Worm (Caenorhabditis elegans) whole organism, L1 larva: Measurements from ENCODE around the gene ptr-1.
A peak's percentile ranks its signal among the peaks of the same experiment; 100 is the strongest.

ENCODE experiments used
- aha-1 ChIP-seq: fragments of 150-350 bp; optimal IDR thresholded peaks from 2 replicates; lab custom pipeline; 2014; ENCODE audit warnings: missing biosample characterization, missing genetic modification characterization
- alr-1 ChIP-seq: fragments of 200-800 bp; sonication (Bioruptor generic); optimal IDR thresholded peaks from 2 replicates; lab custom pipeline; 2018; ENCODE audit warnings: borderline replicate concordance, mild to moderate bottlenecking, missing genetic modification characterization, missing compliant biosample characterization
- ceh-63 ChIP-seq: fragments of 200-800 bp; sonication (Bioruptor generic); optimal IDR thresholded peaks from 2 replicates; lab custom pipeline; 2018; ENCODE audit warnings: mild to moderate bottlenecking, missing genetic modification characterization, missing compliant biosample characterization
- ceh-88 ChIP-seq: fragments of 200-800 bp; sonication (Bioruptor generic); IDR thresholded peaks from 2 replicates; pipeline ENCODE4 v1.3.6; 2022; ENCODE audit warnings: missing genetic modification characterization, missing compliant biosample characterization
- ces-1 ChIP-seq: fragments of 150-350 bp; optimal IDR thresholded peaks from 2 replicates; lab custom pipeline; 2014; ENCODE audit warnings: missing biosample characterization, missing genetic modification reagents, missing genetic modification characterization
- dsc-1 ChIP-seq: sonication (generic microtip); optimal IDR thresholded peaks from 2 replicates; lab custom pipeline; 2016; ENCODE audit warnings: mild to moderate bottlenecking, missing genetic modification characterization, missing compliant biosample characterization
- efl-1 ChIP-seq, 4 experiments: fragments of 150-350 bp; optimal IDR thresholded peaks in 3 of 4; peaks in 1 of 4; 1 replicate in 1 of 4; 2 replicates in 3 of 4; lab custom pipeline; 2014; ENCODE audit warnings: missing biosample characterization in 2 of 4, missing genetic modification characterization in 2 of 4, missing genetic modification reagents in 2 of 4
- ets-5 ChIP-seq: fragments of 200-800 bp; sonication (Bioruptor generic); IDR thresholded peaks from 2 replicates; pipeline ENCODE4 v1.3.6; 2022; ENCODE audit warnings: missing genetic modification characterization, missing compliant biosample characterization
- fkh-10 ChIP-seq: sonication (generic microtip); optimal IDR thresholded peaks from 2 replicates; lab custom pipeline; 2017; ENCODE audit warnings: missing biosample characterization, missing genetic modification reagents, missing genetic modification characterization
- fkh-4 ChIP-seq: sonication (generic microtip); optimal IDR thresholded peaks from 2 replicates; lab custom pipeline; 2016; ENCODE audit warnings: missing compliant biosample characterization, missing genetic modification characterization, borderline replicate concordance
- fkh-8 ChIP-seq: sonication (generic microtip); optimal IDR thresholded peaks from 2 replicates; lab custom pipeline; 2016; ENCODE audit warnings: mild to moderate bottlenecking, missing genetic modification characterization, missing compliant biosample characterization
- fos-1 ChIP-seq: fragments of 150-350 bp; optimal IDR thresholded peaks from 2 replicates; lab custom pipeline; 2014; ENCODE audit warnings: missing biosample characterization, missing genetic modification characterization
- hlh-4 ChIP-seq: sonication (generic microtip); optimal IDR thresholded peaks from 2 replicates; lab custom pipeline; 2016; ENCODE audit warnings: mild to moderate bottlenecking, missing genetic modification characterization, missing compliant biosample characterization
- hpl-2 ChIP-seq: fragments of 150-350 bp; optimal IDR thresholded peaks from 2 replicates; lab custom pipeline; 2014; ENCODE audit warnings: missing biosample characterization, missing genetic modification reagents, missing genetic modification characterization
- isw-1 ChIP-seq: fragments of 200-800 bp; sonication (Bioruptor generic); IDR thresholded peaks from 2 replicates; pipeline ENCODE4 v1.3.6; 2022; ENCODE audit warnings: missing genetic modification characterization, missing compliant biosample characterization
- jun-1 ChIP-seq: fragments of 150-350 bp; optimal IDR thresholded peaks from 2 replicates; lab custom pipeline; 2014; ENCODE audit warnings: missing biosample characterization, missing genetic modification reagents, missing genetic modification characterization
- lin-14 ChIP-seq: fragments of 200-800 bp; sonication (Bioruptor generic); optimal IDR thresholded peaks from 2 replicates; lab custom pipeline; 2018; ENCODE audit warnings: mild to moderate bottlenecking, missing genetic modification characterization, moderate library complexity, missing compliant biosample characterization
- lin-15B ChIP-seq: fragments of 150-350 bp; sonication (generic microtip); optimal IDR thresholded peaks from 3 replicates; lab custom pipeline; 2014; ENCODE audit warnings: missing biosample characterization, missing genetic modification characterization
- lin-39 ChIP-seq: fragments of 150-350 bp; optimal IDR thresholded peaks from 2 replicates; lab custom pipeline; 2014; ENCODE audit warnings: missing biosample characterization, missing genetic modification reagents, missing genetic modification characterization
- mab-9 ChIP-seq: fragments of 200-800 bp; sonication (Bioruptor generic); IDR thresholded peaks from 2 replicates; pipeline ENCODE4 v1.3.6; 2022; ENCODE audit warnings: missing genetic modification reagents, missing genetic modification characterization, missing compliant biosample characterization
- mdl-1 ChIP-seq, 2 experiments: fragments of 150-350 bp; optimal IDR thresholded peaks; 2 replicates each; lab custom pipeline; 2014 to 2017; ENCODE audit warnings: missing biosample characterization in 2 of 2, missing genetic modification characterization in 2 of 2, inconsistent platforms in 1 of 2
- mef-2 ChIP-seq: fragments of 150-350 bp; optimal IDR thresholded peaks from 2 replicates; lab custom pipeline; 2014; ENCODE audit warnings: missing biosample characterization, missing genetic modification characterization
- nhr-11 ChIP-seq: fragments of 150-350 bp; optimal IDR thresholded peaks from 2 replicates; lab custom pipeline; 2014; ENCODE audit warnings: missing biosample characterization, missing genetic modification characterization
- nhr-19 ChIP-seq: fragments of 200-800 bp; sonication (Bioruptor generic); conservative IDR thresholded peaks from 2 replicates; pipeline ENCODE4 v1.3.6; 2022; ENCODE audit warnings: missing genetic modification characterization, missing compliant biosample characterization
- nhr-20 ChIP-seq: sonication (generic microtip); optimal IDR thresholded peaks from 2 replicates; lab custom pipeline; 2016; ENCODE audit warnings: mild to moderate bottlenecking, missing genetic modification characterization, missing compliant biosample characterization
- nhr-47 ChIP-seq: sonication (generic microtip); optimal IDR thresholded peaks from 2 replicates; lab custom pipeline; 2016; ENCODE audit warnings: mild to moderate bottlenecking, missing genetic modification characterization, moderate library complexity, missing compliant biosample characterization
- nhr-71 ChIP-seq: sonication (generic microtip); optimal IDR thresholded peaks from 2 replicates; lab custom pipeline; 2016; ENCODE audit warnings: mild to moderate bottlenecking, missing genetic modification characterization, moderate library complexity, missing compliant biosample characterization
- nhr-76 ChIP-seq: sonication (generic microtip); optimal IDR thresholded peaks from 2 replicates; lab custom pipeline; 2017; ENCODE audit warnings: missing biosample characterization, missing genetic modification characterization
- nhr-85 ChIP-seq: sonication (generic microtip); peaks from one replicate; lab custom pipeline; 2016; ENCODE audit warnings: missing genetic modification characterization, inconsistent platforms, missing compliant biosample characterization
- nhr-90 ChIP-seq: sonication (generic microtip); optimal IDR thresholded peaks from 2 replicates; lab custom pipeline; 2016; ENCODE audit warnings: mild to moderate bottlenecking, missing genetic modification characterization, missing compliant biosample characterization; ENCODE audit not compliant: poor library complexity
- pag-3 ChIP-seq: sonication (generic microtip); optimal IDR thresholded peaks from 2 replicates; lab custom pipeline; 2017; ENCODE audit warnings: missing genetic modification characterization, mild to moderate bottlenecking, missing compliant biosample characterization, antibody characterized with exemption, borderline replicate concordance; ENCODE audit not compliant: insufficient read depth
- pax-3 ChIP-seq: fragments of 200-800 bp; sonication (Bioruptor generic); optimal IDR thresholded peaks from 2 replicates; lab custom pipeline; 2018; ENCODE audit warnings: mild to moderate bottlenecking, missing genetic modification characterization, moderate library complexity, missing compliant biosample characterization
- pqm-1 ChIP-seq: sonication (generic microtip); optimal IDR thresholded peaks from 3 replicates; lab custom pipeline; 2017; ENCODE audit warnings: missing biosample characterization, missing genetic modification characterization
- skn-1 ChIP-seq: fragments of 150-350 bp; optimal IDR thresholded peaks from 2 replicates; lab custom pipeline; 2014; ENCODE audit warnings: missing biosample characterization, missing genetic modification characterization
- snu-23 ChIP-seq: sonication (generic microtip); optimal IDR thresholded peaks from 2 replicates; lab custom pipeline; 2016; ENCODE audit warnings: missing genetic modification characterization, missing compliant biosample characterization
- sox-4 ChIP-seq: sonication (generic microtip); optimal IDR thresholded peaks from 2 replicates; lab custom pipeline; 2016; ENCODE audit warnings: missing genetic modification characterization, missing compliant biosample characterization
- tbx-2 ChIP-seq: sonication (generic microtip); optimal IDR thresholded peaks from 2 replicates; lab custom pipeline; 2016; ENCODE audit warnings: missing genetic modification characterization, missing compliant biosample characterization
- unc-130 ChIP-seq: fragments of 150-350 bp; optimal IDR thresholded peaks from 2 replicates; lab custom pipeline; 2017; ENCODE audit warnings: missing biosample characterization, missing genetic modification characterization, inconsistent platforms
- unc-62 ChIP-seq: fragments of 150-350 bp; optimal IDR thresholded peaks from 2 replicates; lab custom pipeline; 2014; ENCODE audit warnings: missing biosample characterization, missing genetic modification reagents, missing genetic modification characterization
- unc-86 ChIP-seq: sonication (generic microtip); optimal IDR thresholded peaks from 2 replicates; lab custom pipeline; 2016; ENCODE audit warnings: missing genetic modification characterization, missing compliant biosample characterization
- unc-98 ChIP-seq: fragments of 200-800 bp; sonication (Bioruptor generic); IDR thresholded peaks from 2 replicates; pipeline ENCODE4 v1.3.6; 2022; ENCODE audit warnings: missing genetic modification characterization, missing compliant biosample characterization
- vab-15 ChIP-seq: sonication (generic microtip); optimal IDR thresholded peaks from 2 replicates; lab custom pipeline; 2017; ENCODE audit warnings: missing genotype, mild to moderate bottlenecking, missing genetic modification characterization, missing compliant biosample characterization
- xbp-1 ChIP-seq: sonication (generic microtip); optimal IDR thresholded peaks from 2 replicates; lab custom pipeline; 2016; ENCODE audit warnings: missing genetic modification characterization, missing compliant biosample characterization
- ztf-11 ChIP-seq, 2 experiments: sonication (generic microtip); optimal IDR thresholded peaks; 2 replicates each; lab custom pipeline; 2016 to 2017; ENCODE audit warnings: missing genetic modification characterization in 2 of 2, missing biosample characterization in 1 of 2, missing compliant biosample characterization in 1 of 2
- ztf-4 ChIP-seq: fragments of 150-350 bp; optimal IDR thresholded peaks from 2 replicates; lab custom pipeline; 2014; ENCODE audit warnings: missing biosample characterization, missing genetic modification characterization

Gene ptr-1

DNA sequence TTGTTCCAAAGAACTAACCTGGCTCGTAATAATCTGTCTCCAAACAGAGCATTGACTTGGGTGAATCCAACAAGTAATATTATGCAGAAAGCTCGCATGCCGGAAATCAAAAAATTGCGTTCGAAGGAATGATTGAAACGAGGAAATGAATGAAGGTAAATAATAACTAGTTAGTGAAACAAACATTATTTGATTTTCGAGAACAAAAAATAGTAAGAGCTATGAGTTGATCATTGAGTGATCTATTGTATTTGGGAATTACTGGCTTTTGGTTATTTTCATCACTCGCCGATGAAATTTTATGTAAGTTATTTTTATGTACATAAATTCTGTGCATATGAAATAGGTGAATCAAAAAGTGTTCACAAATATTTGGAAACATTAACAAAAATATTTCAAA lies 26.7 kb downstream of the ptr-1 start, which contains the start of gene B0222.5:
TSS of gene B0222.5 (minus strand) at position 101 of the 400 bp plus-strand sequence.
- TF ChIP-seq nhr-19 (GFP tag; lab: Robert Waterston, UW) (no peak), snu-23 (GFP tag; lab: Kevin White, UChicago) (no peak), unc-86 (tag; lab: Kevin White, UChicago) (no peak), mef-2 (tag; lab: Kevin White, UChicago) (no peak), unc-98 (GFP tag; lab: Robert Waterston, UW) (no peak), isw-1 (GFP tag; lab: Robert Waterston, UW) (no peak), lin-14 (no peak), aha-1 (tag; lab: Kevin White, UChicago) (no peak), mab-9 (GFP tag; lab: Robert Waterston, UW) (no peak), unc-130 (no peak), lin-39 (tag; lab: Kevin White, UChicago) (no peak), lin-15B (tag; lab: Kevin White, UChicago) (no peak), vab-15 (tag; lab: Kevin White, UChicago) (no peak), sox-4 (tag; lab: Kevin White, UChicago) (no peak), fkh-10 (GFP tag; lab: Kevin White, UChicago) (no peak), unc-62 (GFP tag; lab: Kevin White, UChicago) (no peak), jun-1 (tag; lab: Kevin White, UChicago) (no peak), hlh-4 (tag; lab: Kevin White, UChicago) (no peak), nhr-85 (tag; lab: Kevin White, UChicago) (no peak), ztf-4 (tag; lab: Kevin White, UChicago) (no peak)
- TF ChIP-seq, all 84 proteins: peak for 0

DNA sequence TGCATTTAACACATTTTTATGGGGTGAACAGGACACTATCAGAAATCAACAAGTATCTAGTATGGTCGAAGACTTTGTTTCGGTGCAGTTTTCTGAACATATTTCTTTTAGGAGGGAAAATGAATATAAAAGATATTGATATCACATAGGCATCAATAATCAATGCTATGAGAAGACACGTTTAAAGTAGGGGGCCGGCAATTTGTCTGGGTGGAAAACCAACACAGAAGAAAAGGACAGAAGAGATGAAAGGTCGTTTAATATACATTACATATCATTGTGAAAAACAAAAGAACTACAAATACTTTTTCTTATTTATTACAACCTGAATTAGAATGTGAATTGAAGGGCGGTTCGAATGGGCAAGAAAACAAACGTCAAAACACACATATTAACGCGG lies 29.2 kb downstream of the ptr-1 start:
- TF ChIP-seq nhr-71 (tag; lab: Kevin White, UChicago): peak; percentile 7
- peak; percentile 4 for TF ChIP-seq snu-23 (GFP tag; lab: Kevin White, UChicago)
- TF ChIP-seq nhr-90 (tag; lab: Kevin White, UChicago): no peak
- no peak for TF ChIP-seq ces-1 (GFP tag; lab: Kevin White, UChicago)
- peak; percentile 7 for TF ChIP-seq nhr-20
- peak; percentile 78 for TF ChIP-seq nhr-85 (tag; lab: Kevin White, UChicago)
- TF ChIP-seq pag-3 (tag; lab: Kevin White, UChicago): no peak
- TF ChIP-seq hpl-2 (GFP tag; lab: Kevin White, UChicago): no peak
- TF ChIP-seq, all 84 proteins: peak for 4

DNA sequence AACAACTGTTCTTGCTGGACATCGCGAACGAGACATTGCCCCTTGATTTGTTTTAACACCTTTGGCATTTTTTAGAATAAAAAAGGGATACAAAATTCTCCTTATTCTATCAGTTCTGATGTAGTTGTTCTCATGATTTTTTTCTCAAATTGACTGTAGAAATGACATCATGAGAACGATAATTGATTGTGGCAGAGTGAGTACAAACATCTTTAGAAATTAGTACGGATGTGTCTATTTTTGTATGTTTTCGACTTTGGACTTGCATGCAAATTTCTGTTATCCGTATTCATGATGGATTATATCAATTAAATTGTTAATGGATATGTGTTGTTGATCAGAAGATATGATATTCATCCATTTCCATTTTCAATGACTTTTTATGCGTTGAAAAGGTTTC lies 33.4 kb downstream of the ptr-1 start:
- TF ChIP-seq skn-1: no peak
- TF ChIP-seq dsc-1 (tag; lab: Kevin White, UChicago): no peak
- peak; percentile 46 for TF ChIP-seq nhr-20
- TF ChIP-seq lin-15B (tag; lab: Kevin White, UChicago): no peak
- TF ChIP-seq nhr-76: no peak
- TF ChIP-seq ceh-63 (GFP tag; lab: Kevin White, UChicago): no peak
- no peak for TF ChIP-seq alr-1 (tag; lab: Kevin White, UChicago)
- TF ChIP-seq pqm-1 (tag; lab: Kevin White, UChicago): no peak
- peak; percentile 82 for TF ChIP-seq nhr-85 (tag; lab: Kevin White, UChicago)
- peak; percentile 23 for TF ChIP-seq lin-14
- TF ChIP-seq nhr-71 (tag; lab: Kevin White, UChicago): peak; percentile 32
- peak; percentile 2 for TF ChIP-seq tbx-2 (tag; lab: Kevin White, UChicago)
- TF ChIP-seq pax-3 (tag; lab: Kevin White, UChicago): no peak
- TF ChIP-seq unc-86 (tag; lab: Kevin White, UChicago): no peak

DNA sequence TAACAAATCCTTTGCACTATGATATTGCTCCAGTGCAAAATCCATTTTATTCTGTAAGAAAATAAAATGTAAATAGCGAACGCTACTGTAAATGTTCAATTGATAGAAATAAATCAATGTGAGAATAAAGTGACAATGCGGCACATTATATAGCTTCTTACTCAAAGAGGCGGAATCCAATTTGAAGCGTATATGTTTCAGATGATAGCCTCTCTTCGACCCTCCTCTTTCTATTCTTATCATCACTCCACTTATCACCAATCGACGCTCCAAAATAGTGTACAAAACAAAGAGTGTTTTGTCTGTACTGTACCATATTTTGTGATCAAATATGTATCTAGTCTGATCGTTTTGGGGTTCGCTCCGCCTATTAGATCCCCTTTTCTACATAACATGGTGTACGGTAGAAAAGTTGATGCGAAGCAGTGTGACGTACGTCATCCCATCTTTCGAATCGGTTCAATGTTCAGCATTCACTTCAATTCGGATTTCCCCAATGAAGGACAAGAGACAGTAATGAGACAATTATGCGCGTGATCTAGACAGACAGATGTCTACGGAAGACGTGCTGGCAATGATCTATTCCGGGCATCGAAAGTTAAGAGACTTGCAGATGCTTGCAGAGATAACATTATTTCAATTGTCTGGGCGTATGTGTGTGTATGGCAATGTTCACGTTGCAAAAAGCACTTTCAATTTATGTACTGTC lies 34.5 kb downstream of the ptr-1 start, which contains the start of gene spl-2:
TSS of gene spl-2 (minus strand) at position 51 of the 709 bp plus-strand sequence.
- TF ChIP-seq ets-5 (GFP tag; lab: Robert Waterston, UW): no peak
- TF ChIP-seq unc-86 (tag; lab: Kevin White, UChicago): no peak
- no peak for TF ChIP-seq unc-62 (GFP tag; lab: Kevin White, UChicago)
- TF ChIP-seq mdl-1 (tag; optimal IDR thresholded peaks at IDR 0.05; lab: Kevin White, UChicago): peak in 1 of 2 experiments; percentile 4
- no peak for TF ChIP-seq nhr-47 (tag; lab: Kevin White, UChicago)
- TF ChIP-seq fkh-8 (tag; lab: Kevin White, UChicago): no peak
- no peak for TF ChIP-seq ceh-88 (GFP tag; lab: Robert Waterston, UW)
- no peak for TF ChIP-seq jun-1 (tag; lab: Kevin White, UChicago)
- no peak for TF ChIP-seq dsc-1 (tag; lab: Kevin White, UChicago)
- no peak for TF ChIP-seq pax-3 (tag; lab: Kevin White, UChicago)
- no peak for TF ChIP-seq fkh-10 (GFP tag; lab: Kevin White, UChicago)
- TF ChIP-seq xbp-1 (tag; lab: Kevin White, UChicago): no peak
- TF ChIP-seq nhr-11 (tag; lab: Kevin White, UChicago): no peak
- no peak for TF ChIP-seq fkh-4 (tag; lab: Kevin White, UChicago)
- TF ChIP-seq fos-1 (tag; lab: Kevin White, UChicago): no peak
- no peak for TF ChIP-seq ztf-11 (tag; optimal IDR thresholded peaks at IDR 0.05; lab: Kevin White, UChicago)
- TF ChIP-seq efl-1 (optimal IDR thresholded peaks at IDR 0.05; lab: Kevin White, UChicago): no peak
- TF ChIP-seq efl-1 (GFP tag; optimal IDR thresholded peaks at IDR 0.05 in 1 of 2; lab: Kevin White, UChicago): no peak
